Worm (Caenorhabditis elegans) whole organism, mixed stage, embryonic: ENCODE results near the gene C04C11.25.

ENCODE experiments used
- M03D4.4 ChIP-seq: sonication (generic microtip); optimal IDR thresholded peaks from 2 replicates; lab custom pipeline; 2017; ENCODE audit warnings: mild to moderate bottlenecking, missing genetic modification characterization, missing compliant biosample characterization
- bed-3 ChIP-seq: fragments of 200-800 bp; sonication (Bioruptor generic); optimal IDR thresholded peaks from 3 replicates; lab custom pipeline; 2018; ENCODE audit warnings: mild to moderate bottlenecking, missing genetic modification characterization, moderate library complexity, missing compliant biosample characterization
- ceh-39 ChIP-seq: fragments of 150-350 bp; optimal IDR thresholded peaks from 2 replicates; lab custom pipeline; 2014; ENCODE audit warnings: missing biosample characterization, missing genetic modification characterization
- ceh-83 ChIP-seq: fragments of 200-800 bp; sonication (Bioruptor generic); optimal IDR thresholded peaks from 2 replicates; lab custom pipeline; 2018; ENCODE audit warnings: mild to moderate bottlenecking, missing genetic modification characterization, missing compliant biosample characterization
- ces-1 ChIP-seq: fragments of 150-350 bp; optimal IDR thresholded peaks from 2 replicates; lab custom pipeline; 2014; ENCODE audit warnings: missing biosample characterization, missing genetic modification reagents, missing genetic modification characterization
- cnd-1 ChIP-seq: fragments of 200-800 bp; sonication (Bioruptor generic); optimal IDR thresholded peaks from 2 replicates; lab custom pipeline; 2018; ENCODE audit warnings: mild to moderate bottlenecking, missing genetic modification characterization, missing compliant biosample characterization
- elt-1 ChIP-seq: sonication (generic microtip); optimal IDR thresholded peaks from 2 replicates; lab custom pipeline; 2017; ENCODE audit warnings: missing genetic modification characterization, mild to moderate bottlenecking, missing compliant biosample characterization, antibody characterized with exemption, moderate library complexity, borderline replicate concordance; ENCODE audit not compliant: insufficient read depth
- elt-3 ChIP-seq: fragments of 150-350 bp; optimal IDR thresholded peaks from 2 replicates; lab custom pipeline; 2014; ENCODE audit warnings: missing biosample characterization, missing genetic modification characterization
- flh-1 ChIP-seq: fragments of 200-800 bp; sonication (Bioruptor generic); optimal IDR thresholded peaks from 2 replicates; lab custom pipeline; 2018; ENCODE audit warnings: mild to moderate bottlenecking, missing genetic modification characterization, moderate library complexity, missing compliant biosample characterization
- ham-2 ChIP-seq: fragments of 200-800 bp; sonication (Bioruptor generic); optimal IDR thresholded peaks from 2 replicates; lab custom pipeline; 2018; ENCODE audit warnings: mild to moderate bottlenecking, missing genetic modification characterization, missing compliant biosample characterization
- hlh-1 ChIP-seq: fragments of 150-350 bp; optimal IDR thresholded peaks from 2 replicates; lab custom pipeline; 2014; ENCODE audit warnings: missing biosample characterization, missing genetic modification reagents, missing genetic modification characterization
- lin-13 ChIP-seq: fragments of 150-350 bp; optimal IDR thresholded peaks from 2 replicates; lab custom pipeline; 2014; ENCODE audit warnings: missing biosample characterization, missing genetic modification characterization
- lin-32 ChIP-seq: fragments of 200-800 bp; sonication (Bioruptor generic); optimal IDR thresholded peaks from 2 replicates; lab custom pipeline; 2018; ENCODE audit warnings: mild to moderate bottlenecking, missing genetic modification characterization, missing compliant biosample characterization
- lsy-2 ChIP-seq: fragments of 150-350 bp; optimal IDR thresholded peaks from 2 replicates; lab custom pipeline; 2014; ENCODE audit warnings: missing biosample characterization, missing genetic modification characterization
- mab-5 ChIP-seq: fragments of 150-350 bp; optimal IDR thresholded peaks from 2 replicates; lab custom pipeline; 2014; ENCODE audit warnings: missing biosample characterization, missing genetic modification characterization
- mls-2 ChIP-seq: sonication (generic microtip); optimal IDR thresholded peaks from 2 replicates; lab custom pipeline; 2016; ENCODE audit warnings: mild to moderate bottlenecking, missing genetic modification characterization, moderate library complexity, missing compliant biosample characterization
- nhr-2 ChIP-seq: fragments of 150-350 bp; optimal IDR thresholded peaks from 2 replicates; lab custom pipeline; 2014; ENCODE audit warnings: missing biosample characterization, missing genetic modification characterization
- nhr-28 ChIP-seq: fragments of 150-350 bp; optimal IDR thresholded peaks from 2 replicates; lab custom pipeline; 2014; ENCODE audit warnings: missing biosample characterization, missing genetic modification characterization
- nhr-76 ChIP-seq: sonication (generic microtip); optimal IDR thresholded peaks from 2 replicates; lab custom pipeline; 2017; ENCODE audit warnings: missing biosample characterization, missing genetic modification characterization
- pha-4 ChIP-seq: fragments of 150-350 bp; optimal IDR thresholded peaks from 2 replicates; lab custom pipeline; 2018; ENCODE audit warnings: missing biosample characterization, missing genetic modification reagents, missing genetic modification characterization
- sptf-1 ChIP-seq: sonication (generic microtip); optimal IDR thresholded peaks from 2 replicates; lab custom pipeline; 2017; ENCODE audit warnings: mild to moderate bottlenecking, missing genetic modification characterization, moderate library complexity, missing compliant biosample characterization
- tbx-8 ChIP-seq: fragments of 200-800 bp; sonication (Bioruptor generic); optimal IDR thresholded peaks from 2 replicates; lab custom pipeline; 2018; ENCODE audit warnings: mild to moderate bottlenecking, missing genetic modification characterization, moderate library complexity, missing compliant biosample characterization
- unc-120 ChIP-seq: sonication (generic microtip); optimal IDR thresholded peaks from 2 replicates; lab custom pipeline; 2017; ENCODE audit warnings: missing genetic modification characterization, missing compliant biosample characterization; ENCODE audit not compliant: poor library complexity, severe bottlenecking
- unc-39 ChIP-seq: fragments of 150-350 bp; optimal IDR thresholded peaks from 2 replicates; lab custom pipeline; 2014; ENCODE audit warnings: missing biosample characterization, missing genetic modification characterization
- unc-62 ChIP-seq: fragments of 150-350 bp; optimal IDR thresholded peaks from 2 replicates; lab custom pipeline; 2014; ENCODE audit warnings: missing biosample characterization, missing genetic modification reagents, missing genetic modification characterization
- zip-8 ChIP-seq: fragments of 150-350 bp; optimal IDR thresholded peaks from 2 replicates; lab custom pipeline; 2014; ENCODE audit warnings: missing biosample characterization, missing genetic modification characterization
- ztf-11 ChIP-seq: fragments of 150-350 bp; optimal IDR thresholded peaks from 2 replicates; lab custom pipeline; 2014; ENCODE audit warnings: missing biosample characterization, missing genetic modification characterization

C04C11.25 gene

DNA sequence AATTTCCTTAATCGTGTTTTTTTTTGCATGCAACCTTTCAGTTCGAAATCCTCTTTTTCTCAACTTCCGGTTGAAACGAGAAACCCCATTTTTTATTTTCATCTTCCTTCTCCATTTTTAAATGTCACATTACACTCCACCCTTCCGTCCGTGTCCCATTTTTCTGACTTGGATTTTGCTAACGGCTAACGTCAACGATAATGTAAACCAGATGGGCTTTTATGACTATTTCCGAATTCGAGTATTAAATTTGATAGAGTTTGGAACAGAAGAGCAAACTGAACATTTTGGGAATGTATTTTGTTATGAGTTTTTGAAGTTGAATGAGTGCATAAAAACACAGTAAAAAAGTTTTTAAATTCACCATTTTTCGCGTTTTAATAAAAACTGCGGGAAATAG, 40.4 kb upstream of the C04C11.25 start:
- no peak for TF ChIP-seq ces-1 (GFP tag; lab: Kevin White, UChicago)
- TF ChIP-seq flh-1 (GFP tag; lab: Kevin White, UChicago), result no peak
- no peak for TF ChIP-seq elt-3 (tag; lab: Kevin White, UChicago)
- TF ChIP-seq cnd-1 (tag; lab: Kevin White, UChicago), result no peak
- TF ChIP-seq unc-39, result no peak
- TF ChIP-seq lsy-2 (tag; lab: Kevin White, UChicago), result no peak
- TF ChIP-seq ham-2, result no peak
- TF ChIP-seq lin-32 (GFP tag; lab: Kevin White, UChicago), result no peak

DNA sequence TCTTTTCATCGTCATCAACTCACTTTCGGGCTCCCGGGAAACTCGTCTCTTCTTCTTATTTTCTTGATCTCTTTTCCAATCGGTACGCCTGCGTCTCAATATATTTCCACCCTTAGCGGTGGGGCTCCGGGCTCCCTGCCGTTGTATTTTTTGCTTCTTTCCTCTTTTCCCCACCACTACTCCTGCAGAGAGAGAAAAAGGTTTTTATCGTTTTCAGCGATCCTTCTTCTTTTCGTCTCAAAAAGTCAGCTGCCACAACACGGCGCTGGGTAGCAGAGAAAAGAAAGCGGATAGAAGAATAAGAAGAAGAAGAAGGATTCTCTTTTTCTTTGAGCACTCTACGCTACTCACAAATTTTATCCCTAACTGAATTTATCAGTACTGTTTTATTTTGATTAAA, 39.5 kb upstream of the C04C11.25 start:
- TF ChIP-seq ces-1 (GFP tag; lab: Kevin White, UChicago) (no peak), unc-120 (tag; lab: Kevin White, UChicago) (peak; percentile 69), hlh-1 (peak; percentile 77), tbx-8 (GFP tag; lab: Kevin White, UChicago) (no peak), ham-2 (no peak)
- TF ChIP-seq, all 35 proteins: peak for 2

ce11 chrX:14053754-14054153, 38.5 kb upstream of the C04C11.25 start:
- TF ChIP-seq lsy-2 (tag; lab: Kevin White, UChicago), result no peak
- TF ChIP-seq elt-3 (tag; lab: Kevin White, UChicago), result no peak
- no peak for TF ChIP-seq sptf-1
- no peak for TF ChIP-seq ztf-11
- no peak for TF ChIP-seq lin-32 (GFP tag; lab: Kevin White, UChicago)
- no peak for TF ChIP-seq bed-3 (GFP tag; lab: Kevin White, UChicago)
- TF ChIP-seq elt-1 (tag; lab: Kevin White, UChicago), result no peak
- TF ChIP-seq M03D4.4 (tag; lab: Kevin White, UChicago), result no peak
- no peak for TF ChIP-seq mab-5 (tag; lab: Kevin White, UChicago)
- no peak for TF ChIP-seq nhr-28

- no peak for TF ChIP-seq nhr-2 (tag; lab: Kevin White, UChicago)
- TF ChIP-seq nhr-28, result no peak
- no peak for TF ChIP-seq ceh-39
- TF ChIP-seq unc-39, result no peak
- TF ChIP-seq cnd-1 (tag; lab: Kevin White, UChicago), result no peak
- TF ChIP-seq nhr-76 (tag; lab: Kevin White, UChicago), result no peak
- TF ChIP-seq mls-2 (tag; lab: Kevin White, UChicago), result no peak
- TF ChIP-seq bed-3 (GFP tag; lab: Kevin White, UChicago), result no peak
- TF ChIP-seq hlh-1, result no peak
- TF ChIP-seq elt-1 (tag; lab: Kevin White, UChicago), result no peak
- no peak for TF ChIP-seq lin-13
Observed at ce11 chrX:14049235-14049634, 34.0 kb upstream of the C04C11.25 start, which contains the start of gene dyc-1. dyc-1 (plus strand) TSS chrX:14049535.

DNA sequence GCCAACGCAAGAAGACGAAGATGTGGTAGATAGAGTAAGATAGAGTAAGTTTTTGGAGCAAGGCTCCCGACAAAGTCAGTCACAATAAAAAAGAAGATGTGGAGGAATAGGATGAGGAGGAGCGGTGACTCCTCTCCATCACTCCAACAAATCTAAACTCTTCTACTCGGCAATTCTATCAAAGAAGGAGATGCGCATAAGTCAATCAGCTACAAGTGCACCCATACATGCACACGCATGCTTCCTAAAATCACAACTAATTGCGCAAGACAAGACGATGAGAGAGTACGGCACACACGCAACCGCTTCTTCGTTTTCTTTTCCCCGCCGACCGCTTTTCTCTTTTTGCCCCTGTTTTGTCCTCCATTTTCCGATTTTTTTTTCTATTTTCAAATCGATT, 32.3 kb upstream of the C04C11.25 start:
- TF ChIP-seq nhr-76 (tag; lab: Kevin White, UChicago), result no peak
- no peak for TF ChIP-seq ceh-83
- peak; percentile 96 for TF ChIP-seq ces-1 (GFP tag; lab: Kevin White, UChicago)
- no peak for TF ChIP-seq hlh-1
- TF ChIP-seq cnd-1 (tag; lab: Kevin White, UChicago), result no peak
- TF ChIP-seq zip-8 (tag; lab: Kevin White, UChicago), result peak; percentile 41
- no peak for TF ChIP-seq ham-2
- no peak for TF ChIP-seq pha-4
- TF ChIP-seq lin-13, result no peak
- TF ChIP-seq ztf-11, result no peak

- TF ChIP-seq ceh-83 (no peak), ham-2 (no peak), unc-120 (tag; lab: Kevin White, UChicago) (peak; percentile 46), ceh-39 (no peak), unc-62 (GFP tag; lab: Kevin White, UChicago) (peak; percentile 46)
- TF ChIP-seq, all 35 proteins: peak for 2
Observed at ce11 chrX:14044362-14044761, 29.1 kb upstream of the C04C11.25 start.

- TF ChIP-seq hlh-1, result peak; percentile 67
- TF ChIP-seq unc-39, result no peak
- TF ChIP-seq unc-62 (GFP tag; lab: Kevin White, UChicago), result peak; percentile 78
Observed at ce11 chrX:14039293-14039692, 24.0 kb upstream of the C04C11.25 start.
